Worm (Caenorhabditis elegans) whole organism, late embryonic: ENCODE data around the gene C14A6.8.

Source experiments
- dmd-4 ChIP-seq: sonication (generic microtip); optimal IDR thresholded peaks from 2 replicates; lab custom pipeline; 2016; ENCODE audit warnings: borderline replicate concordance, missing genetic modification characterization, missing compliant biosample characterization
- hlh-13 ChIP-seq: fragments of 200-800 bp; sonication (Bioruptor generic); optimal IDR thresholded peaks from 2 replicates; lab custom pipeline; 2018; ENCODE audit warnings: mild to moderate bottlenecking, missing genetic modification characterization, missing compliant biosample characterization
- pqm-1 ChIP-seq: sonication (generic microtip); optimal IDR thresholded peaks from 2 replicates; lab custom pipeline; 2016; ENCODE audit warnings: missing genetic modification characterization, missing compliant biosample characterization
- sox-2 ChIP-seq: fragments of 200-800 bp; sonication (Bioruptor generic); IDR thresholded peaks from 2 replicates; pipeline ENCODE4 v1.3.6; 2022; ENCODE audit warnings: missing genetic modification reagents, missing genetic modification characterization, missing compliant biosample characterization
- zip-5 ChIP-seq: sonication (generic microtip); optimal IDR thresholded peaks from 2 replicates; lab custom pipeline; 2016; ENCODE audit warnings: missing genetic modification characterization, missing compliant biosample characterization

DNA sequence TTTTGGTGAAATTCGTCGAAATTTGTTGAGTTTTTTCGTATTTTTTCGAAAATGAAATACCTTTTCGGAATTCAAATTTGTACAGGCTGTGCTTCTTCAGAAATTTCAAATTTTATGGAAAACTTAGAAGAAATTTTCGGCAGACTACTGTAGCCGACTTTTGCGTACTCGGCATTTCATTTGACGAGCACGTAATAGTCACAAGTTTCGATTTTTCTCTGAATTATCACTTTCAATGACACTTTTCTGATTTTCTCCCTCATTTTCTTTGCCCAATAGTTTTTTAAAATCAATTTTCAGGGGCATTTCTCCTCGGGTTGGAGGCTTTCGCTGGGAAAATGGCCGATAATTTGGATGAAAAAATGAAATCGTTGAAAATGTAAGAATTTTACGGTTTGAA, 47.8 kb downstream of the C14A6.8 start, which contains the start of gene fbxa-107:
- no peak for TF ChIP-seq hlh-13
- TF ChIP-seq sox-2 (GFP tag; lab: Robert Waterston, UW): no peak
- TF ChIP-seq zip-5 (tag; lab: Kevin White, UChicago): no peak
- TF ChIP-seq pqm-1 (tag; lab: Kevin White, UChicago): no peak
- no peak for TF ChIP-seq dmd-4 (tag; lab: Kevin White, UChicago)
